Fruit fly (Drosophila melanogaster) whole organism, wandering third instar larva: ENCODE measurements around the gene rno.

Source experiments
- Abd-B ChIP-seq: fragments of >200 bp; optimal IDR thresholded peaks from 2 replicates; lab custom pipeline; 2017; ENCODE audit warnings: missing biosample characterization, missing genetic modification characterization
- CG32264 ChIP-seq: fragments of 200-800 bp; sonication (Bioruptor generic); optimal IDR thresholded peaks from 2 replicates; lab custom pipeline; 2016; ENCODE audit warnings: missing biosample characterization, missing genetic modification characterization
- CrebA ChIP-seq: fragments of 200-800 bp; sonication (Bioruptor generic); optimal IDR thresholded peaks from 2 replicates; lab custom pipeline; 2016; ENCODE audit warnings: missing biosample characterization, mild to moderate bottlenecking, missing genetic modification characterization, borderline replicate concordance
- Dfd ChIP-seq: fragments of >200 bp; optimal IDR thresholded peaks from 2 replicates; lab custom pipeline; 2017; ENCODE audit warnings: missing biosample characterization, missing genetic modification characterization
- GATAd ChIP-seq: sonication (Bioruptor generic); optimal IDR thresholded peaks from 2 replicates; lab custom pipeline; 2016; ENCODE audit warnings: missing biosample characterization, missing genetic modification characterization
- HLH106 ChIP-seq: fragments of 200-800 bp; optimal IDR thresholded peaks from 3 replicates; lab custom pipeline; 2019; ENCODE audit warnings: missing biosample characterization, mild to moderate bottlenecking, missing genetic modification characterization, moderate library complexity
- Hnf4 ChIP-seq: fragments of 200-800 bp; sonication (Bioruptor generic); optimal IDR thresholded peaks from 2 replicates; lab custom pipeline; 2016; ENCODE audit warnings: missing biosample characterization, mild to moderate bottlenecking, missing genetic modification characterization
- Hr78 ChIP-seq: fragments of >200 bp; optimal IDR thresholded peaks from 2 replicates; lab custom pipeline; 2017; ENCODE audit warnings: missing biosample characterization, missing genetic modification characterization
- Hr83 ChIP-seq: fragments of 200-300 bp; sonication (Bioruptor generic); optimal IDR thresholded peaks from 2 replicates; lab custom pipeline; 2016; ENCODE audit warnings: missing biosample characterization, mild to moderate bottlenecking, missing genetic modification characterization, moderate library complexity; ENCODE audit not compliant: poor library complexity, severe bottlenecking
- Jra ChIP-seq: sonication (Bioruptor generic); optimal IDR thresholded peaks from 2 replicates; lab custom pipeline; 2016; ENCODE audit warnings: missing biosample characterization, missing genetic modification characterization
- Mio ChIP-seq: sonication (Bioruptor generic); optimal IDR thresholded peaks from 2 replicates; lab custom pipeline; 2016; ENCODE audit warnings: missing biosample characterization, missing genetic modification characterization
- Myc ChIP-seq: fragments of >200 bp; optimal IDR thresholded peaks from 2 replicates; lab custom pipeline; 2017
- N ChIP-seq: fragments of >200 bp; optimal IDR thresholded peaks from 2 replicates; lab custom pipeline; 2018; ENCODE audit warnings: missing biosample characterization, missing external identifiers, missing genetic modification characterization
- OdsH ChIP-seq: fragments of 200-800 bp; sonication (Bioruptor generic); optimal IDR thresholded peaks from 2 replicates; lab custom pipeline; 2016; ENCODE audit warnings: missing biosample characterization, mild to moderate bottlenecking, missing genetic modification characterization
- Rel ChIP-seq, 2 experiments: fragments of 200-800 bp; sonication (Bioruptor generic) in 1 of 2; optimal IDR thresholded peaks; 2 replicates in 1 of 2; 3 replicates in 1 of 2; lab custom pipeline; 2016 to 2019; ENCODE audit warnings: mild to moderate bottlenecking in 2 of 2, missing biosample characterization in 2 of 2, missing genetic modification characterization in 2 of 2, moderate library complexity in 1 of 2
- Sp1 ChIP-seq: fragments of 200-800 bp; sonication (Bioruptor generic); optimal IDR thresholded peaks from 3 replicates; lab custom pipeline; 2019; ENCODE audit warnings: missing biosample characterization, mild to moderate bottlenecking, missing genetic modification characterization, moderate library complexity
- Vsx2 ChIP-seq: fragments of 200-300, 225-300 bp; sonication (Bioruptor generic); optimal IDR thresholded peaks from 2 replicates; lab custom pipeline; 2018; ENCODE audit warnings: missing biosample characterization, missing genetic modification characterization; ENCODE audit not compliant: partially characterized antibody
- br ChIP-seq: fragments of 200-800 bp; sonication (Bioruptor generic); optimal IDR thresholded peaks from 2 replicates; lab custom pipeline; 2016; ENCODE audit warnings: missing biosample characterization, missing genetic modification characterization
- brk ChIP-seq: fragments of 200-800 bp; sonication (Bioruptor generic); optimal IDR thresholded peaks from 2 replicates; lab custom pipeline; 2016; ENCODE audit warnings: missing biosample characterization, mild to moderate bottlenecking, missing genetic modification characterization
- dl ChIP-seq, 2 experiments: fragments of 175-275, 200-275 bp in 1 of 2; fragments of 200-275 bp in 1 of 2; sonication (Bioruptor generic); optimal IDR thresholded peaks; lab custom pipeline; 2018; ENCODE audit warnings: mild to moderate bottlenecking in 2 of 2, missing biosample characterization in 2 of 2, missing genetic modification characterization in 2 of 2, moderate library complexity in 2 of 2; ENCODE audit not compliant: partially characterized antibody in 2 of 2, insufficient read depth in 1 of 2
- dmrt93B ChIP-seq: fragments of 200-800 bp; sonication (Bioruptor generic); optimal IDR thresholded peaks from 2 replicates; lab custom pipeline; 2018; ENCODE audit warnings: missing biosample characterization, mild to moderate bottlenecking, missing genetic modification characterization
- ey ChIP-seq: fragments of 200-800 bp; sonication (Bioruptor generic); optimal IDR thresholded peaks from 2 replicates; lab custom pipeline; 2016; ENCODE audit warnings: missing biosample characterization, missing genetic modification characterization
- foxo ChIP-seq, 2 experiments: fragments of 200-800 bp; sonication (Bioruptor generic); optimal IDR thresholded peaks; 2 replicates in 1 of 2; 3 replicates in 1 of 2; lab custom pipeline; 2016 to 2017; ENCODE audit warnings: missing biosample characterization in 2 of 2, missing genetic modification characterization in 2 of 2
- h ChIP-seq: fragments of 200-800 bp; sonication (Bioruptor generic); optimal IDR thresholded peaks from 3 replicates; lab custom pipeline; 2016; ENCODE audit warnings: missing biosample characterization, mild to moderate bottlenecking, missing genetic modification characterization
- jim ChIP-seq: fragments of 175-275, 200-325 bp; sonication (Bioruptor generic); optimal IDR thresholded peaks from 2 replicates; lab custom pipeline; 2016; ENCODE audit warnings: missing biosample characterization, mild to moderate bottlenecking, missing genetic modification characterization
- lola ChIP-seq: fragments of >200 bp; optimal IDR thresholded peaks from 2 replicates; lab custom pipeline; 2017; ENCODE audit warnings: missing biosample characterization, missing genetic modification characterization
- psq ChIP-seq: fragments of 200-800 bp; sonication (Bioruptor generic); optimal IDR thresholded peaks from 3 replicates; lab custom pipeline; 2017; ENCODE audit warnings: missing biosample characterization, mild to moderate bottlenecking, missing genetic modification characterization, moderate library complexity
- rgr ChIP-seq: fragments of 200-800 bp; sonication (Bioruptor generic); optimal IDR thresholded peaks from 3 replicates; lab custom pipeline; 2016; ENCODE audit warnings: missing biosample characterization, mild to moderate bottlenecking, missing genetic modification characterization
- sage ChIP-seq: fragments of 200-800 bp; sonication (Bioruptor generic); optimal IDR thresholded peaks from 2 replicates; lab custom pipeline; 2016; ENCODE audit warnings: missing biosample characterization, mild to moderate bottlenecking, missing genetic modification characterization
- usp ChIP-seq: fragments of >200 bp; optimal IDR thresholded peaks from 2 replicates; lab custom pipeline; 2017; ENCODE audit warnings: missing biosample characterization, missing genetic modification characterization
- woc ChIP-seq: sonication (Bioruptor generic); optimal IDR thresholded peaks from 2 replicates; lab custom pipeline; 2016; ENCODE audit warnings: missing biosample characterization, mild to moderate bottlenecking, missing genetic modification characterization

rno gene

dm6 chr3L:234337-234736 is 34.8 kb upstream of the rno start:
- TF ChIP-seq br (GFP tag; lab: Kevin White, UChicago), result no peak
- TF ChIP-seq CrebA, result no peak
- no peak for TF ChIP-seq psq (GFP tag; lab: Kevin White, UChicago)
- no peak for TF ChIP-seq N (GFP tag; lab: Kevin White, UChicago)
- TF ChIP-seq Hr78 (GFP tag; lab: Kevin White, UChicago), result no peak
- TF ChIP-seq Mio (GFP tag; lab: Kevin White, UChicago), result no peak

- no peak for TF ChIP-seq jim (GFP tag; lab: Kevin White, UChicago)
These were observed 33.7 kb upstream of the rno start, which contains the start of gene CG34453 for dm6 chr3L:233251-233650. CG34453 (minus strand) TSS chr3L:233351.

DNA sequence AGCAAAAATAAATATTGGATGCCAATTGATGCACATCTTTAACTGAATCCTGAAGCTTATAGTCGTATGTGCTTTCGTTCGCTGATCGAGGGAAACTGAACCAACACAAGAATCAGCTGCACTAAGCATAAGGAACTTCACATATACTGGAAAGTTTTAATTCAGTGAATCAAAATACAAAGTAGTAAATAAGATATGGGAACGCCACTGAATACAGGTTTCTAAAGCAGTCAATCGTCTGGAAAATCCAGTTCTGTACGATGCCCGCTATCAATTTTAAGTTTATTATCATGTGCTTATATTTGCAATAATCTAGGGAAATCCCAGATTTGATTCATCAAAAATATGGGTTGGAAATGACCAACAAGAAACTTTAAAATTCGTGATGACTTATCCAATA is 32.7 kb upstream of the rno start, which contains the start of gene CG34454:
TSS of gene CG34454 (minus strand) at position 84 of the 400 bp plus-strand sequence.
- TF ChIP-seq Rel (GFP tag; optimal IDR thresholded peaks at IDR 0.05; lab: Kevin White, UChicago) (no peak), Rel (tag; optimal IDR thresholded peaks at IDR 0.05; lab: Kevin White, UChicago) (no peak), Hr78 (GFP tag; lab: Kevin White, UChicago) (no peak), br (GFP tag; lab: Kevin White, UChicago) (no peak), Myc (lab: Kevin White, UChicago) (no peak), OdsH (GFP tag; lab: Kevin White, UChicago) (no peak), Hnf4 (GFP tag; lab: Kevin White, UChicago) (no peak), lola (GFP tag; lab: Kevin White, UChicago) (no peak), woc (GFP tag; lab: Kevin White, UChicago) (no peak), Dfd (GFP tag; lab: Kevin White, UChicago) (no peak), foxo (GFP tag; optimal IDR thresholded peaks at IDR 0.05; lab: Kevin White, UChicago) (no peak), Jra (GFP tag; lab: Kevin White, UChicago) (no peak), CG32264 (GFP tag; lab: Kevin White, UChicago) (no peak), N (GFP tag; lab: Kevin White, UChicago) (no peak), rgr (GFP tag; lab: Kevin White, UChicago) (no peak), dmrt93B (GFP tag; lab: Kevin White, UChicago) (no peak), ey (GFP tag; lab: Kevin White, UChicago) (no peak), dl (GFP tag; optimal IDR thresholded peaks at IDR 0.05; lab: Kevin White, UChicago; ENCODE audit: insufficient read depth in 1 of 2, partially characterized antibody in 2 of 2) (no peak)
- TF ChIP-seq, all 38 proteins: peak for 0

- TF ChIP-seq HLH106 (tag; lab: Kevin White, UChicago), result no peak
- TF ChIP-seq Vsx2, result no peak
- no peak for TF ChIP-seq jim (GFP tag; lab: Kevin White, UChicago)
- no peak for TF ChIP-seq Rel (GFP tag; optimal IDR thresholded peaks at IDR 0.05; lab: Kevin White, UChicago)
- TF ChIP-seq Rel (tag; optimal IDR thresholded peaks at IDR 0.05; lab: Kevin White, UChicago), result peak; percentile 67
- no peak for TF ChIP-seq Sp1 (GFP tag; lab: Kevin White, UChicago)
- TF ChIP-seq Abd-B (GFP tag; lab: Kevin White, UChicago), result no peak
- no peak for TF ChIP-seq dmrt93B (GFP tag; lab: Kevin White, UChicago)
- no peak for TF ChIP-seq h
- TF ChIP-seq dl (GFP tag; optimal IDR thresholded peaks at IDR 0.05; lab: Kevin White, UChicago; ENCODE audit: insufficient read depth in 1 of 2, partially characterized antibody in 2 of 2), result no peak
- TF ChIP-seq GATAd (GFP tag; lab: Kevin White, UChicago), result no peak
- TF ChIP-seq usp (GFP tag; lab: Kevin White, UChicago), result no peak
- no peak for TF ChIP-seq Jra (GFP tag; lab: Kevin White, UChicago)
- TF ChIP-seq sage (GFP tag; lab: Kevin White, UChicago), result peak; percentile 0
- no peak for TF ChIP-seq br (GFP tag; lab: Kevin White, UChicago)
- TF ChIP-seq ey (GFP tag; lab: Kevin White, UChicago), result no peak
- TF ChIP-seq brk (GFP tag; lab: Kevin White, UChicago), result no peak
- TF ChIP-seq Mio (GFP tag; lab: Kevin White, UChicago), result no peak
- no peak for TF ChIP-seq N (GFP tag; lab: Kevin White, UChicago)
These were observed 31.9 kb upstream of the rno start, which contains the start of gene CG42846 for dm6 chr3L:231504-231903. CG42846 (minus strand) TSS chr3L:231604.

- TF ChIP-seq HLH106 (tag; lab: Kevin White, UChicago), result no peak
- peak; percentile 14 for TF ChIP-seq woc (GFP tag; lab: Kevin White, UChicago)
- TF ChIP-seq ey (GFP tag; lab: Kevin White, UChicago), result no peak
- TF ChIP-seq brk (GFP tag; lab: Kevin White, UChicago), result peak; percentile 30
- TF ChIP-seq foxo (GFP tag; optimal IDR thresholded peaks at IDR 0.05; lab: Kevin White, UChicago), result no peak
- peak; percentile 18 for TF ChIP-seq CG32264 (GFP tag; lab: Kevin White, UChicago)
- TF ChIP-seq sage (GFP tag; lab: Kevin White, UChicago), result peak; percentile 39
- no peak for TF ChIP-seq jim (GFP tag; lab: Kevin White, UChicago)
- no peak for TF ChIP-seq Abd-B (GFP tag; lab: Kevin White, UChicago)
- TF ChIP-seq Hr83 (GFP tag; lab: Kevin White, UChicago), result peak; percentile 7
These were observed 25.6 kb upstream of the rno start for dm6 chr3L:225120-225519.
